Worm (Caenorhabditis elegans) whole organism, L1 larva: Measurements from ENCODE around the gene sre-1.

ENCODE experiments used
- C04F5.9 ChIP-seq: sonication (generic microtip); optimal IDR thresholded peaks from 2 replicates; lab custom pipeline; 2016; ENCODE audit warnings: missing genetic modification characterization, missing compliant biosample characterization
- C34B4.2 ChIP-seq: sonication (generic microtip); optimal IDR thresholded peaks from 2 replicates; lab custom pipeline; 2017; ENCODE audit warnings: mild to moderate bottlenecking, missing genetic modification characterization, missing compliant biosample characterization
- F16B12.6 ChIP-seq: fragments of 150-350 bp; optimal IDR thresholded peaks from 2 replicates; lab custom pipeline; 2014; ENCODE audit warnings: missing biosample characterization, missing genetic modification characterization
- aha-1 ChIP-seq: fragments of 150-350 bp; optimal IDR thresholded peaks from 2 replicates; lab custom pipeline; 2014; ENCODE audit warnings: missing biosample characterization, missing genetic modification characterization
- alr-1 ChIP-seq: fragments of 200-800 bp; sonication (Bioruptor generic); optimal IDR thresholded peaks from 2 replicates; lab custom pipeline; 2018; ENCODE audit warnings: borderline replicate concordance, mild to moderate bottlenecking, missing genetic modification characterization, missing compliant biosample characterization
- ama-1 ChIP-seq: fragments of 150-350 bp; optimal IDR thresholded peaks from 2 replicates; lab custom pipeline; 2014
- ceh-63 ChIP-seq: fragments of 200-800 bp; sonication (Bioruptor generic); optimal IDR thresholded peaks from 2 replicates; lab custom pipeline; 2018; ENCODE audit warnings: mild to moderate bottlenecking, missing genetic modification characterization, missing compliant biosample characterization
- ceh-8 ChIP-seq: fragments of 200-800 bp; sonication (Bioruptor generic); optimal IDR thresholded peaks from 2 replicates; lab custom pipeline; 2018; ENCODE audit warnings: mild to moderate bottlenecking, missing genetic modification characterization, moderate library complexity, missing compliant biosample characterization
- ces-1 ChIP-seq: fragments of 150-350 bp; optimal IDR thresholded peaks from 2 replicates; lab custom pipeline; 2014; ENCODE audit warnings: missing biosample characterization, missing genetic modification reagents, missing genetic modification characterization
- efl-1 ChIP-seq, 4 experiments: fragments of 150-350 bp; optimal IDR thresholded peaks in 3 of 4; peaks in 1 of 4; 1 replicate in 1 of 4; 2 replicates in 3 of 4; lab custom pipeline; 2014; ENCODE audit warnings: missing biosample characterization in 2 of 4, missing genetic modification characterization in 2 of 4, missing genetic modification reagents in 2 of 4
- efl-3 ChIP-seq: fragments of 200-800 bp; sonication (Bioruptor generic); optimal IDR thresholded peaks from 2 replicates; lab custom pipeline; 2018; ENCODE audit warnings: mild to moderate bottlenecking, missing genetic modification characterization, missing compliant biosample characterization
- egl-13 ChIP-seq: sonication (generic microtip); optimal IDR thresholded peaks from 2 replicates; lab custom pipeline; 2016; ENCODE audit warnings: missing genotype, missing genetic modification reagents, missing genetic modification characterization, missing compliant biosample characterization
- fkh-10 ChIP-seq: sonication (generic microtip); optimal IDR thresholded peaks from 2 replicates; lab custom pipeline; 2017; ENCODE audit warnings: missing biosample characterization, missing genetic modification reagents, missing genetic modification characterization
- fkh-4 ChIP-seq: sonication (generic microtip); optimal IDR thresholded peaks from 2 replicates; lab custom pipeline; 2016; ENCODE audit warnings: missing compliant biosample characterization, missing genetic modification characterization, borderline replicate concordance
- fkh-8 ChIP-seq: sonication (generic microtip); optimal IDR thresholded peaks from 2 replicates; lab custom pipeline; 2016; ENCODE audit warnings: mild to moderate bottlenecking, missing genetic modification characterization, missing compliant biosample characterization
- fos-1 ChIP-seq: fragments of 150-350 bp; optimal IDR thresholded peaks from 2 replicates; lab custom pipeline; 2014; ENCODE audit warnings: missing biosample characterization, missing genetic modification characterization
- hlh-17 ChIP-seq: fragments of 200-800 bp; sonication (Bioruptor generic); optimal IDR thresholded peaks from 2 replicates; lab custom pipeline; 2018; ENCODE audit warnings: missing genetic modification characterization, mild to moderate bottlenecking, missing compliant biosample characterization, moderate library complexity, borderline replicate concordance
- isw-1 ChIP-seq: fragments of 200-800 bp; sonication (Bioruptor generic); IDR thresholded peaks from 2 replicates; pipeline ENCODE4 v1.3.6; 2022; ENCODE audit warnings: missing genetic modification characterization, missing compliant biosample characterization
- lin-14 ChIP-seq: fragments of 200-800 bp; sonication (Bioruptor generic); optimal IDR thresholded peaks from 2 replicates; lab custom pipeline; 2018; ENCODE audit warnings: mild to moderate bottlenecking, missing genetic modification characterization, moderate library complexity, missing compliant biosample characterization
- lin-39 ChIP-seq: fragments of 150-350 bp; optimal IDR thresholded peaks from 2 replicates; lab custom pipeline; 2014; ENCODE audit warnings: missing biosample characterization, missing genetic modification reagents, missing genetic modification characterization
- lir-3 ChIP-seq: sonication (generic microtip); optimal IDR thresholded peaks from 2 replicates; lab custom pipeline; 2016; ENCODE audit warnings: mild to moderate bottlenecking, missing genetic modification characterization, moderate library complexity, missing compliant biosample characterization; ENCODE audit not compliant: poor library complexity
- lsy-2 ChIP-seq, 2 experiments: fragments of 150-350 bp; optimal IDR thresholded peaks; 2 replicates each; lab custom pipeline; 2014; ENCODE audit warnings: missing biosample characterization in 2 of 2, missing genetic modification characterization in 2 of 2
- mef-2 ChIP-seq: fragments of 150-350 bp; optimal IDR thresholded peaks from 2 replicates; lab custom pipeline; 2014; ENCODE audit warnings: missing biosample characterization, missing genetic modification characterization
- mep-1 ChIP-seq: fragments of 150-350 bp; optimal IDR thresholded peaks from 2 replicates; lab custom pipeline; 2014; ENCODE audit warnings: missing biosample characterization, missing genetic modification characterization
- nhr-12 ChIP-seq: sonication (generic microtip); optimal IDR thresholded peaks from 2 replicates; lab custom pipeline; 2017; ENCODE audit warnings: missing biosample characterization, missing genetic modification characterization
- nhr-237 ChIP-seq: fragments of 150-350 bp; optimal IDR thresholded peaks from 2 replicates; lab custom pipeline; 2014; ENCODE audit warnings: missing biosample characterization, missing genetic modification characterization
- nhr-71 ChIP-seq: sonication (generic microtip); optimal IDR thresholded peaks from 2 replicates; lab custom pipeline; 2016; ENCODE audit warnings: mild to moderate bottlenecking, missing genetic modification characterization, moderate library complexity, missing compliant biosample characterization
- pax-3 ChIP-seq: fragments of 200-800 bp; sonication (Bioruptor generic); optimal IDR thresholded peaks from 2 replicates; lab custom pipeline; 2018; ENCODE audit warnings: mild to moderate bottlenecking, missing genetic modification characterization, moderate library complexity, missing compliant biosample characterization
- rnt-1 ChIP-seq: sonication (generic microtip); optimal IDR thresholded peaks from 2 replicates; lab custom pipeline; 2016; ENCODE audit warnings: mild to moderate bottlenecking, missing genetic modification characterization, moderate library complexity, missing compliant biosample characterization
- skn-1 ChIP-seq: fragments of 150-350 bp; optimal IDR thresholded peaks from 2 replicates; lab custom pipeline; 2014; ENCODE audit warnings: missing biosample characterization, missing genetic modification characterization
- snu-23 ChIP-seq: sonication (generic microtip); optimal IDR thresholded peaks from 2 replicates; lab custom pipeline; 2016; ENCODE audit warnings: missing genetic modification characterization, missing compliant biosample characterization
- swsn-7 ChIP-seq: sonication (generic microtip); optimal IDR thresholded peaks from 2 replicates; lab custom pipeline; 2016; ENCODE audit warnings: missing genetic modification characterization, missing compliant biosample characterization
- unc-130 ChIP-seq: fragments of 150-350 bp; optimal IDR thresholded peaks from 2 replicates; lab custom pipeline; 2017; ENCODE audit warnings: missing biosample characterization, missing genetic modification characterization, inconsistent platforms
- unc-86 ChIP-seq: sonication (generic microtip); optimal IDR thresholded peaks from 2 replicates; lab custom pipeline; 2016; ENCODE audit warnings: missing genetic modification characterization, missing compliant biosample characterization
- unc-98 ChIP-seq: fragments of 200-800 bp; sonication (Bioruptor generic); IDR thresholded peaks from 2 replicates; pipeline ENCODE4 v1.3.6; 2022; ENCODE audit warnings: missing genetic modification characterization, missing compliant biosample characterization
- vab-15 ChIP-seq: sonication (generic microtip); optimal IDR thresholded peaks from 2 replicates; lab custom pipeline; 2017; ENCODE audit warnings: missing genotype, mild to moderate bottlenecking, missing genetic modification characterization, missing compliant biosample characterization
- xbp-1 ChIP-seq: sonication (generic microtip); optimal IDR thresholded peaks from 2 replicates; lab custom pipeline; 2016; ENCODE audit warnings: missing genetic modification characterization, missing compliant biosample characterization
- zag-1 ChIP-seq: fragments of 150-350 bp; optimal IDR thresholded peaks from 2 replicates; lab custom pipeline; 2014; ENCODE audit warnings: missing biosample characterization, missing genetic modification characterization

The sre-1 gene

DNA sequence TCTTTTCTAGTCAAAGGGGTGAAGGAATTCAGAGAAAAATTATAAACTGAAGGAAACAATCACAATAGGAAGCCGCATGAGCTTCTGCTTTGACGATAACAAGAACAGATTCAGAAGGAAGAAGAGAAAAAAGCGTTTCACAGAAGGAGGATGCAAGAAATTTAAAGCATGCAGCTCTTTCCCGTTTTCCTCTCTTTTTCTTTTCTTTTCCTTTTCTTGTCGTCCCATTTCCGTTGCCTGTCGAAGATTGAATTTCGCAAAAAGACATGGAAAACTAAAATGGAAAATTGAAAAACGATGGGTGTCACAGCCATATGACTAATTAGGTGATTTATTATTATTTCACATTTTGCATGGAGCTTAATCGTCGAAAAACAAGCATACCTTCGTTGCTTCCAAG lies 6.6 kb downstream of the sre-1 start:
- TF ChIP-seq lin-39 (tag; lab: Kevin White, UChicago) (no peak), C04F5.9 (tag; lab: Kevin White, UChicago) (no peak), unc-86 (tag; lab: Kevin White, UChicago) (peak; percentile 23), lin-14 (peak; percentile 65), fkh-10 (GFP tag; lab: Kevin White, UChicago) (peak; percentile 89), aha-1 (no peak), xbp-1 (tag; lab: Kevin White, UChicago) (no peak), ama-1 (lab: Kevin White, UChicago) (no peak), mep-1 (tag; lab: Kevin White, UChicago) (peak; percentile 10), ces-1 (GFP tag; lab: Kevin White, UChicago) (no peak), fos-1 (tag; lab: Kevin White, UChicago) (no peak), nhr-71 (tag; lab: Kevin White, UChicago) (peak; percentile 33), isw-1 (no peak)

ce11 chrII:7718491-7718890 lies 9.0 kb downstream of the sre-1 start, which contains the start of gene cpna-5:
Gene cpna-5 (minus strand): TSS chrII:7718591.
- TF ChIP-seq ceh-63 (no peak), mef-2 (tag; lab: Kevin White, UChicago) (no peak), fkh-4 (tag; lab: Kevin White, UChicago) (no peak), lsy-2 (tag; optimal IDR thresholded peaks at IDR 0.05; lab: Kevin White, UChicago) (no peak), F16B12.6 (tag; lab: Kevin White, UChicago) (no peak), C34B4.2 (no peak), alr-1 (tag; lab: Kevin White, UChicago) (no peak), snu-23 (GFP tag; lab: Kevin White, UChicago) (no peak), lin-14 (no peak), nhr-12 (tag; lab: Kevin White, UChicago) (no peak), swsn-7 (no peak), unc-130 (no peak), vab-15 (tag; lab: Kevin White, UChicago) (no peak), fkh-8 (tag; lab: Kevin White, UChicago) (no peak), nhr-237 (tag; lab: Kevin White, UChicago) (no peak)

ce11 chrII:7719039-7719438 lies 9.5 kb downstream of the sre-1 start:
- TF ChIP-seq efl-3: no peak
- TF ChIP-seq lir-3 (tag; lab: Kevin White, UChicago): no peak
- no peak for TF ChIP-seq nhr-12 (tag; lab: Kevin White, UChicago)
- no peak for TF ChIP-seq efl-1 (optimal IDR thresholded peaks at IDR 0.05; lab: Kevin White, UChicago)
- TF ChIP-seq efl-1 (GFP tag; optimal IDR thresholded peaks at IDR 0.05 in 1 of 2; lab: Kevin White, UChicago): peak in 1 of 2 experiments; percentile 39
- no peak for TF ChIP-seq rnt-1
- TF ChIP-seq hlh-17 (GFP tag; lab: Kevin White, UChicago): no peak
- TF ChIP-seq fkh-8 (tag; lab: Kevin White, UChicago): no peak
- no peak for TF ChIP-seq xbp-1 (tag; lab: Kevin White, UChicago)
- TF ChIP-seq unc-98: no peak
- TF ChIP-seq aha-1: no peak
- TF ChIP-seq ceh-8 (GFP tag; lab: Kevin White, UChicago): no peak
- TF ChIP-seq zag-1 (tag; lab: Kevin White, UChicago): no peak
- TF ChIP-seq fkh-10 (GFP tag; lab: Kevin White, UChicago): peak; percentile 78
- TF ChIP-seq nhr-71 (tag; lab: Kevin White, UChicago): peak; percentile 2
- TF ChIP-seq skn-1: no peak
- peak; percentile 68 for TF ChIP-seq lin-14
- no peak for TF ChIP-seq pax-3 (tag; lab: Kevin White, UChicago)
- no peak for TF ChIP-seq mep-1 (tag; lab: Kevin White, UChicago)
- no peak for TF ChIP-seq F16B12.6 (tag; lab: Kevin White, UChicago)
- TF ChIP-seq egl-13 (tag; lab: Kevin White, UChicago): no peak
- TF ChIP-seq, all 84 proteins: peak for 4
